Fruit fly (Drosophila melanogaster): ENCODE results near the gene CG34279.
A peak's percentile ranks its signal among the peaks of the same experiment; 100 is the strongest.

Gene CG34279

dm6 chr3R:17379051-17379450 is 24.0 kb downstream of the CG34279 start (continued):
- TF ChIP-seq ro (GFP tag; IDR thresholded peaks at IDR 0.05): 0 out of 2 replicates have a peak, but pooled peaks have one; percentile 19
- TF ChIP-seq fd96Cb (tag; optimal IDR thresholded peaks at IDR 0.05): peak; percentile 10
- TF ChIP-seq slbo (GFP tag; IDR thresholded peaks at IDR 0.05): peak; percentile 37; the same call in 1 of the 2 replicates
- no peak for TF ChIP-seq nau (GFP tag; optimal IDR thresholded peaks at IDR 0.05)

- no peak for TF ChIP-seq H2.0 (GFP tag; IDR thresholded peaks at IDR 0.05)
- TF ChIP-seq kni (GFP tag; optimal IDR thresholded peaks at IDR 0.05): no peak
- TF ChIP-seq dmrt11E (tag; optimal IDR thresholded peaks at IDR 0.05): no peak
- no peak for TF ChIP-seq CG8478 (optimal IDR thresholded peaks at IDR 0.05)
- no peak for TF ChIP-seq CG9876 (GFP tag; optimal IDR thresholded peaks at IDR 0.05)
- TF ChIP-seq tll (GFP tag; optimal IDR thresholded peaks at IDR 0.05): no peak
- no peak for TF ChIP-seq CG2712 (tag; optimal IDR thresholded peaks at IDR 0.05)
- TF ChIP-seq zen (tag; optimal IDR thresholded peaks at IDR 0.05): no peak
- no peak for TF ChIP-seq CG13775 (GFP tag; optimal IDR thresholded peaks at IDR 0.05)
- no peak for TF ChIP-seq CG10321 (GFP tag; IDR thresholded peaks at IDR 0.05)
- peak; percentile 50 for TF ChIP-seq abd-A (tag; optimal IDR thresholded peaks at IDR 0.05)
- TF ChIP-seq CG32767 (GFP tag; IDR thresholded peaks at IDR 0.05): no peak
- TF ChIP-seq CG2199 (GFP tag; IDR thresholded peaks at IDR 0.05): no peak
- TF ChIP-seq Trl (optimal IDR thresholded peaks at IDR 0.05): peak; percentile 64 to 75
- TF ChIP-seq Trl (GFP tag; optimal IDR thresholded peaks at IDR 0.05): no peak
- no peak for TF ChIP-seq Asciz (GFP tag; optimal IDR thresholded peaks at IDR 0.05)
- no peak for TF ChIP-seq CG6765 (GFP tag; optimal IDR thresholded peaks at IDR 0.05)
- TF ChIP-seq Atf3 (GFP tag; optimal IDR thresholded peaks at IDR 0.05): no peak
- TF ChIP-seq tx (GFP tag; optimal IDR thresholded peaks at IDR 0.05): no peak
- no peak for TF ChIP-seq Sin3A (optimal IDR thresholded peaks at IDR 0.05)
- TF ChIP-seq croc (GFP tag; conservative IDR thresholded peaks at IDR 0.05): no peak
- TF ChIP-seq mam (GFP tag; optimal IDR thresholded peaks at IDR 0.05): no peak
- TF ChIP-seq Elba2 (GFP tag; optimal IDR thresholded peaks at IDR 0.05): no peak
- no peak for TF ChIP-seq CG14860 (GFP tag; IDR thresholded peaks at IDR 0.05; ENCODE audit: partially characterized antibody)
- TF ChIP-seq crc (GFP tag; optimal IDR thresholded peaks at IDR 0.05): no peak
- TF ChIP-seq Hr78 (GFP tag; optimal IDR thresholded peaks at IDR 0.05): peak in 1 of 2 experiments; percentile 37
- no peak for TF ChIP-seq sqz (GFP tag; optimal IDR thresholded peaks at IDR 0.05)
- TF ChIP-seq CG18599 (GFP tag; optimal IDR thresholded peaks at IDR 0.05): no peak
- TF ChIP-seq CG15269 (tag; optimal IDR thresholded peaks at IDR 0.05): no peak
- no peak for TF ChIP-seq CG4730 (GFP tag; IDR thresholded peaks at IDR 0.05)
- no peak for TF ChIP-seq fd3F (GFP tag; optimal IDR thresholded peaks at IDR 0.05)
- no peak for TF ChIP-seq scrt (GFP tag; optimal IDR thresholded peaks at IDR 0.05)
- no peak for TF ChIP-seq CG14667 (GFP tag; IDR thresholded peaks at IDR 0.05)
- no peak for TF ChIP-seq run (tag; optimal IDR thresholded peaks at IDR 0.05)
- no peak for TF ChIP-seq CG11504 (tag; optimal IDR thresholded peaks at IDR 0.05)
- TF ChIP-seq vvl (GFP tag; IDR thresholded peaks at IDR 0.05): peak; percentile 45; the same call in 1 of the 2 replicates
- TF ChIP-seq onecut (GFP tag; IDR thresholded peaks at IDR 0.05): no peak
- 0 out of 3 replicates have a peak, but pooled peaks have one; percentile 25 for TF ChIP-seq sr (GFP tag; IDR thresholded peaks at IDR 0.05)
- TF ChIP-seq CG3995 (GFP tag; optimal IDR thresholded peaks at IDR 0.05): no peak
- TF ChIP-seq Pdp1 (GFP tag; optimal IDR thresholded peaks at IDR 0.05): peak in 1 of 2 experiments; percentile 43
- no peak for TF ChIP-seq CG1024 (GFP tag; IDR thresholded peaks at IDR 0.05)
- TF ChIP-seq hth (optimal IDR thresholded peaks at IDR 0.05): no peak
- no peak for TF ChIP-seq vfl (GFP tag; optimal IDR thresholded peaks at IDR 0.05)
- TF ChIP-seq Optix (GFP tag; IDR thresholded peaks at IDR 0.05): no peak
- no peak for TF ChIP-seq Hmr (GFP tag; optimal IDR thresholded peaks at IDR 0.05)
- no peak for TF ChIP-seq dimm (GFP tag; IDR thresholded peaks at IDR 0.05)
- no peak for TF ChIP-seq CG4424 (GFP tag; optimal IDR thresholded peaks at IDR 0.05)
These were observed 25.6 kb downstream of the CG34279 start for dm6 chr3R:17377503-17377902.

Measured in whole organism, embryonic.